Worm (Caenorhabditis elegans) whole organism, mixed stage, embryonic: ENCODE results near the gene srw-62.

Source experiments
- M03D4.4 ChIP-seq: sonication (generic microtip); optimal IDR thresholded peaks from 2 replicates; lab custom pipeline; 2017; ENCODE audit warnings: mild to moderate bottlenecking, missing genetic modification characterization, missing compliant biosample characterization
- blmp-1 ChIP-seq: fragments of 150-350 bp; optimal IDR thresholded peaks from 2 replicates; lab custom pipeline; 2014; ENCODE audit warnings: missing biosample characterization, missing genetic modification characterization
- elt-1 ChIP-seq: sonication (generic microtip); optimal IDR thresholded peaks from 2 replicates; lab custom pipeline; 2017; ENCODE audit warnings: missing genetic modification characterization, mild to moderate bottlenecking, missing compliant biosample characterization, antibody characterized with exemption, moderate library complexity, borderline replicate concordance; ENCODE audit not compliant: insufficient read depth
- lin-13 ChIP-seq: fragments of 150-350 bp; optimal IDR thresholded peaks from 2 replicates; lab custom pipeline; 2014; ENCODE audit warnings: missing biosample characterization, missing genetic modification characterization
- mep-1 ChIP-seq: fragments of 150-350 bp; optimal IDR thresholded peaks from 2 replicates; lab custom pipeline; 2017; ENCODE audit warnings: missing biosample characterization, missing genetic modification reagents, missing genetic modification characterization, inconsistent platforms
- mls-2 ChIP-seq: sonication (generic microtip); optimal IDR thresholded peaks from 2 replicates; lab custom pipeline; 2016; ENCODE audit warnings: mild to moderate bottlenecking, missing genetic modification characterization, moderate library complexity, missing compliant biosample characterization
- nhr-12 ChIP-seq: fragments of 150-350 bp; optimal IDR thresholded peaks from 2 replicates; lab custom pipeline; 2014; ENCODE audit warnings: missing biosample characterization, missing genetic modification characterization
- nhr-28 ChIP-seq: fragments of 150-350 bp; optimal IDR thresholded peaks from 2 replicates; lab custom pipeline; 2014; ENCODE audit warnings: missing biosample characterization, missing genetic modification characterization
- sem-2 ChIP-seq: fragments of 200-800 bp; sonication (Bioruptor generic); optimal IDR thresholded peaks from 2 replicates; lab custom pipeline; 2018; ENCODE audit warnings: mild to moderate bottlenecking, missing genetic modification characterization, missing compliant biosample characterization
- snpc-4 ChIP-seq: fragments of 150-350 bp; optimal IDR thresholded peaks from 2 replicates; lab custom pipeline; 2014; ENCODE audit warnings: missing biosample characterization, missing genetic modification characterization
- sptf-1 ChIP-seq: sonication (generic microtip); optimal IDR thresholded peaks from 2 replicates; lab custom pipeline; 2017; ENCODE audit warnings: mild to moderate bottlenecking, missing genetic modification characterization, moderate library complexity, missing compliant biosample characterization
- unc-39 ChIP-seq: fragments of 150-350 bp; optimal IDR thresholded peaks from 2 replicates; lab custom pipeline; 2014; ENCODE audit warnings: missing biosample characterization, missing genetic modification characterization
- unc-62 ChIP-seq: fragments of 150-350 bp; optimal IDR thresholded peaks from 2 replicates; lab custom pipeline; 2014; ENCODE audit warnings: missing biosample characterization, missing genetic modification reagents, missing genetic modification characterization
- ztf-11 ChIP-seq: fragments of 150-350 bp; optimal IDR thresholded peaks from 2 replicates; lab custom pipeline; 2014; ENCODE audit warnings: missing biosample characterization, missing genetic modification characterization

ce11 chrII:7778273-7778672, 46.9 kb upstream of the srw-62 start:
- TF ChIP-seq unc-62 (GFP tag; lab: Kevin White, UChicago): no peak
- TF ChIP-seq lin-13 (tag; lab: Kevin White, UChicago): no peak
- no peak for TF ChIP-seq unc-39 (tag; lab: Kevin White, UChicago)
- no peak for TF ChIP-seq mep-1
- TF ChIP-seq nhr-12 (tag; lab: Kevin White, UChicago): no peak
- no peak for TF ChIP-seq mls-2 (tag; lab: Kevin White, UChicago)
- no peak for TF ChIP-seq sptf-1 (tag; lab: Kevin White, UChicago)
- no peak for TF ChIP-seq M03D4.4 (tag; lab: Kevin White, UChicago)
- no peak for TF ChIP-seq ztf-11
- no peak for TF ChIP-seq snpc-4 (tag; lab: Kevin White, UChicago)
- TF ChIP-seq blmp-1 (tag; lab: Kevin White, UChicago): no peak
- no peak for TF ChIP-seq elt-1 (tag; lab: Kevin White, UChicago)
- no peak for TF ChIP-seq sem-2 (GFP tag; lab: Kevin White, UChicago)
- TF ChIP-seq nhr-28 (tag; lab: Kevin White, UChicago): no peak
